Comparison of ENCODE assay signal across 5 worm cellular contexts in genomic region chrIV:2177545-2177944, ce11.
A peak's percentile ranks its signal among the peaks of the same experiment; 100 is the strongest.
TF ChIP-seq lines count a peak whose summit lies in the region.

Gene hrpu-2, plus strand, starts transcription at chrIV:2177896.

TF ChIP-seq in whole organism, L1 larva, 84 proteins besides CTCF, POLR2A, EP300 and RAD21 (continues in another document):
- TF ChIP-seq egl-27 (tag; optimal IDR thresholded peaks at IDR 0.05; lab: Kevin White, UChicago): peak in 1 of 2 experiments; percentile 13
- peak in 1 of 2 experiments; percentile 76 for TF ChIP-seq ztf-11 (tag; optimal IDR thresholded peaks at IDR 0.05; lab: Kevin White, UChicago)
- TF ChIP-seq aha-1 (tag; optimal IDR thresholded peaks at IDR 0.05; lab: Kevin White, UChicago): peak; percentile 35
- peak; percentile 60 for TF ChIP-seq ceh-88 (GFP tag; IDR thresholded peaks at IDR 0.05; lab: Robert Waterston, UW)
- TF ChIP-seq lin-39 (tag; optimal IDR thresholded peaks at IDR 0.05; lab: Kevin White, UChicago): peak; percentile 90
- peak; percentile 62 for TF ChIP-seq F16B12.6 (tag; optimal IDR thresholded peaks at IDR 0.05; lab: Kevin White, UChicago)
- peak; percentile 98 for TF ChIP-seq dpl-1 (GFP tag; optimal IDR thresholded peaks at IDR 0.05; lab: Kevin White, UChicago)
- TF ChIP-seq tlp-1 (tag; optimal IDR thresholded peaks at IDR 0.05; lab: Kevin White, UChicago): no peak
- TF ChIP-seq ama-1 (optimal IDR thresholded peaks at IDR 0.05; lab: Kevin White, UChicago): peak; percentile 50
- TF ChIP-seq jun-1 (tag; optimal IDR thresholded peaks at IDR 0.05; lab: Kevin White, UChicago): peak; percentile 85
- no peak for TF ChIP-seq hlh-17 (GFP tag; optimal IDR thresholded peaks at IDR 0.05; lab: Kevin White, UChicago; ENCODE audit: borderline replicate concordance)
- peak; percentile 84 for TF ChIP-seq fos-1 (tag; optimal IDR thresholded peaks at IDR 0.05; lab: Kevin White, UChicago)
- peak; percentile 96 for TF ChIP-seq rnt-1 (tag; optimal IDR thresholded peaks at IDR 0.05; lab: Kevin White, UChicago)
- peak; percentile 58 for TF ChIP-seq blmp-1 (tag; optimal IDR thresholded peaks at IDR 0.05; lab: Kevin White, UChicago)
- peak; percentile 91 for TF ChIP-seq dsc-1 (tag; optimal IDR thresholded peaks at IDR 0.05; lab: Kevin White, UChicago)
- peak; percentile 83 for TF ChIP-seq egl-13 (tag; optimal IDR thresholded peaks at IDR 0.05; lab: Kevin White, UChicago)
- TF ChIP-seq elt-3 (tag; optimal IDR thresholded peaks at IDR 0.05; lab: Kevin White, UChicago): peak in 2 of 6 experiments; percentile 54 to 77
- TF ChIP-seq nhr-76 (tag; optimal IDR thresholded peaks at IDR 0.05; lab: Kevin White, UChicago): no peak

TF ChIP-seq in whole organism, L3 larva, 47 proteins besides CTCF, POLR2A, EP300 and RAD21 (continues in another document):
- TF ChIP-seq unc-62 (GFP tag; optimal IDR thresholded peaks at IDR 0.05; lab: Kevin White, UChicago) (no peak), ceh-28 (tag; optimal IDR thresholded peaks at IDR 0.05; lab: Kevin White, UChicago) (peak; percentile 79), lin-15B (tag; optimal IDR thresholded peaks at IDR 0.05; lab: Kevin White, UChicago) (peak; percentile 89), nhr-43 (tag; optimal IDR thresholded peaks at IDR 0.05; lab: Kevin White, UChicago; ENCODE audit: poor library complexity, severe bottlenecking) (peak; percentile 77), sea-2 (GFP tag; optimal IDR thresholded peaks at IDR 0.05; lab: Kevin White, UChicago) (no peak), lin-39 (tag; optimal IDR thresholded peaks at IDR 0.05; lab: Kevin White, UChicago) (peak; percentile 85), ceh-82 (tag; optimal IDR thresholded peaks at IDR 0.05; lab: Kevin White, UChicago) (peak; percentile 77), fkh-2 (tag; optimal IDR thresholded peaks at IDR 0.05; lab: Kevin White, UChicago) (no peak), nhr-77 (tag; optimal IDR thresholded peaks at IDR 0.05; lab: Kevin White, UChicago) (no peak), zag-1 (tag; optimal IDR thresholded peaks at IDR 0.05; lab: Kevin White, UChicago) (peak; percentile 2), unc-39 (tag; optimal IDR thresholded peaks at IDR 0.05; lab: Kevin White, UChicago) (no peak), nhr-28 (tag; optimal IDR thresholded peaks at IDR 0.05; lab: Kevin White, UChicago) (no peak), mml-1 (tag; optimal IDR thresholded peaks at IDR 0.05; lab: Kevin White, UChicago) (no peak), ceh-9 (tag; optimal IDR thresholded peaks at IDR 0.05; lab: Kevin White, UChicago) (no peak), mdl-1 (tag; optimal IDR thresholded peaks at IDR 0.05; lab: Kevin White, UChicago) (no peak), nhr-11 (tag; optimal IDR thresholded peaks at IDR 0.05; lab: Kevin White, UChicago) (peak; percentile 15), daf-12 (tag; optimal IDR thresholded peaks at IDR 0.05; lab: Kevin White, UChicago) (no peak), nhr-237 (tag; optimal IDR thresholded peaks at IDR 0.05; lab: Kevin White, UChicago) (no peak), jun-1 (tag; optimal IDR thresholded peaks at IDR 0.05; lab: Kevin White, UChicago) (peak; percentile 81)

TF ChIP-seq in whole organism, early embryonic, 17 proteins besides CTCF, POLR2A, EP300 and RAD21:
- TF ChIP-seq tbx-11 (GFP tag; IDR thresholded peaks at IDR 0.05; lab: Robert Waterston, UW) (no peak), ceh-13 (GFP tag; optimal IDR thresholded peaks at IDR 0.05; lab: Kevin White, UChicago) (no peak), F13C5.2 (tag; optimal IDR thresholded peaks at IDR 0.05; lab: Kevin White, UChicago) (peak; percentile 64), hmg-4 (GFP tag; optimal IDR thresholded peaks at IDR 0.05; lab: Kevin White, UChicago) (no peak), hmbx-1 (tag; optimal IDR thresholded peaks at IDR 0.05; lab: Kevin White, UChicago) (no peak), ama-1 (optimal IDR thresholded peaks at IDR 0.05; lab: Kevin White, UChicago) (no peak), B0310.2 (tag; optimal IDR thresholded peaks at IDR 0.05; lab: Kevin White, UChicago) (no peak)

TF ChIP-seq in whole organism, midembryonic, 9 proteins besides CTCF, POLR2A, EP300 and RAD21:
- TF ChIP-seq tab-1 (GFP tag; IDR thresholded peaks at IDR 0.05; lab: Robert Waterston, UW) (no peak), ztf-23 (GFP tag; IDR thresholded peaks at IDR 0.05; lab: Robert Waterston, UW) (peak; percentile 70; the same call in 1 of the 2 replicates), T22C8.4 (GFP tag; IDR thresholded peaks at IDR 0.05; lab: Robert Waterston, UW) (no peak), klf-2 (GFP tag; conservative IDR thresholded peaks at IDR 0.05; lab: Robert Waterston, UW) (no peak), ztf-29 (GFP tag; IDR thresholded peaks at IDR 0.05; lab: Robert Waterston, UW) (no peak), cog-1 (tag; optimal IDR thresholded peaks at IDR 0.05; lab: Kevin White, UChicago) (peak; percentile 36)

TF ChIP-seq in whole organism, young adult, 124 proteins besides CTCF, POLR2A, EP300 and RAD21 (continues in another document):
- TF ChIP-seq bed-1 (GFP tag; IDR thresholded peaks at IDR 0.05; lab: Robert Waterston, UW) (no peak), C17E4.6 (GFP tag; IDR thresholded peaks at IDR 0.05; lab: Robert Waterston, UW) (no peak), dox-1 (GFP tag; IDR thresholded peaks at IDR 0.05; lab: Robert Waterston, UW) (peak; percentile 93), F23B12.7 (tag; optimal IDR thresholded peaks at IDR 0.05; lab: Kevin White, UChicago; ENCODE audit: insufficient read depth) (peak; percentile 27), nfyb-1 (GFP tag; IDR thresholded peaks at IDR 0.05; lab: Robert Waterston, UW) (0 out of 2 replicates have a peak, but pooled peaks have one; percentile 62), T26A5.8 (tag; optimal IDR thresholded peaks at IDR 0.05; lab: Kevin White, UChicago) (no peak), mcd-1 (GFP tag; IDR thresholded peaks at IDR 0.05; lab: Robert Waterston, UW) (peak; percentile 93), ets-4 (GFP tag; optimal IDR thresholded peaks at IDR 0.05; lab: Kevin White, UChicago) (no peak), snpc-4 (GFP tag; optimal IDR thresholded peaks at IDR 0.05; lab: Kevin White, UChicago) (peak; percentile 6), snpc-4 (tag; optimal IDR thresholded peaks at IDR 0.05; lab: Kevin White, UChicago) (peak in 2 of 4 experiments; percentile 17 to 74), snpc-1.3 (tag; optimal IDR thresholded peaks at IDR 0.05; lab: Kevin White, UChicago; ENCODE audit: insufficient read depth) (no peak), him-1 (tag; optimal IDR thresholded peaks at IDR 0.05; lab: Kevin White, UChicago) (peak; percentile 26), nfya-2 (GFP tag; IDR thresholded peaks at IDR 0.05; lab: Robert Waterston, UW) (no peak), madf-10 (tag; optimal IDR thresholded peaks at IDR 0.05; lab: Kevin White, UChicago) (peak; percentile 30), bed-2 (GFP tag; IDR thresholded peaks at IDR 0.05; lab: Robert Waterston, UW) (no peak), hlh-26 (GFP tag; conservative IDR thresholded peaks at IDR 0.05; lab: Robert Waterston, UW) (no peak), ztf-25 (GFP tag; IDR thresholded peaks at IDR 0.05; lab: Robert Waterston, UW) (no peak), ceh-91 (GFP tag; IDR thresholded peaks at IDR 0.05; lab: Robert Waterston, UW) (peak; percentile 57), pbrm-1 (GFP tag; IDR thresholded peaks at IDR 0.05; lab: Robert Waterston, UW) (peak; percentile 90), unc-62 (GFP tag; optimal IDR thresholded peaks at IDR 0.05; lab: Kevin White, UChicago) (no peak), ceh-40 (GFP tag; IDR thresholded peaks at IDR 0.05; lab: Robert Waterston, UW) (no peak), let-607 (tag; optimal IDR thresholded peaks at IDR 0.05; lab: Kevin White, UChicago) (peak in 1 of 2 experiments; percentile 45), D2030.7 (GFP tag; IDR thresholded peaks at IDR 0.05; lab: Robert Waterston, UW) (no peak; the same call in 1 of the 2 replicates), let-526 (GFP tag; IDR thresholded peaks at IDR 0.05; lab: Robert Waterston, UW) (no peak), xnd-1 (tag; optimal IDR thresholded peaks at IDR 0.05; lab: Kevin White, UChicago) (peak; percentile 24), lsl-1 (GFP tag; optimal IDR thresholded peaks at IDR 0.05; lab: Kevin White, UChicago) (peak; percentile 30), mel-28 (tag; optimal IDR thresholded peaks at IDR 0.05; lab: Kevin White, UChicago; ENCODE audit: borderline replicate concordance) (no peak), lsy-27 (tag; optimal IDR thresholded peaks at IDR 0.05; lab: Kevin White, UChicago; ENCODE audit: borderline replicate concordance, insufficient read depth) (no peak), egl-18 (GFP tag; IDR thresholded peaks at IDR 0.05; lab: Robert Waterston, UW) (no peak), lin-54 (GFP tag; optimal IDR thresholded peaks at IDR 0.05; lab: Kevin White, UChicago) (peak; percentile 96), T07F8.4 (tag; optimal IDR thresholded peaks at IDR 0.05; lab: Kevin White, UChicago) (no peak), hrde-1 (tag; optimal IDR thresholded peaks at IDR 0.05; lab: Kevin White, UChicago; ENCODE audit: borderline replicate concordance) (peak; percentile 1), ztf-22 (GFP tag; optimal IDR thresholded peaks at IDR 0.05; lab: Kevin White, UChicago) (no peak), F33H1.4 (GFP tag; IDR thresholded peaks at IDR 0.05; lab: Robert Waterston, UW) (peak; percentile 70), F57C9.4 (tag; optimal IDR thresholded peaks at IDR 0.05; lab: Kevin White, UChicago) (no peak), C06A6.2 (GFP tag; conservative IDR thresholded peaks at IDR 0.05; lab: Robert Waterston, UW) (no peak), cebp-1 (GFP tag; IDR thresholded peaks at IDR 0.05; lab: Robert Waterston, UW) (no peak), cebp-1 (tag; optimal IDR thresholded peaks at IDR 0.05; lab: Kevin White, UChicago) (peak; percentile 81), pha-4 (tag; optimal IDR thresholded peaks at IDR 0.05; lab: Kevin White, UChicago) (no peak), Y53F4B.3 (GFP tag; IDR thresholded peaks at IDR 0.05; lab: Robert Waterston, UW) (no peak), cebp-2 (GFP tag; IDR thresholded peaks at IDR 0.05; lab: Robert Waterston, UW) (no peak), hmg-1.2 (GFP tag; IDR thresholded peaks at IDR 0.05; lab: Robert Waterston, UW) (peak; percentile 59), zfh-2 (GFP tag; conservative IDR thresholded peaks at IDR 0.05; lab: Robert Waterston, UW) (peak; percentile 81), sea-2 (GFP tag; IDR thresholded peaks at IDR 0.05; lab: Robert Waterston, UW) (no peak), ztf-6 (GFP tag; IDR thresholded peaks at IDR 0.05; lab: Robert Waterston, UW) (0 out of 2 replicates have a peak, but pooled peaks have one; percentile 62), snpc-3.4 (tag; optimal IDR thresholded peaks at IDR 0.05; lab: Kevin White, UChicago) (no peak), madf-8 (GFP tag; conservative IDR thresholded peaks at IDR 0.05; lab: Robert Waterston, UW) (0 out of 2 replicates have a peak, but pooled peaks have one; percentile 8), egrh-3 (GFP tag; IDR thresholded peaks at IDR 0.05; lab: Robert Waterston, UW) (no peak)

Comparison
In these comparisons a context has a peak if more than half of its experiments do, and no peak if none do; other contexts are left out.
1. Of the 8 proteins assayed by ChIP-seq in both whole organism, young adult and whole organism, L1 larva: peak only in whole organism, young adult: none; only in whole organism, L1 larva: ama-1 and nhr-90; in both: dpl-1, efl-1, lin-35, snpc-4 and unc-130; in neither: 1.